Worm (Caenorhabditis elegans): ENCODE measurements around the gene cls-3.

ce11 chrIII:9177874-9178273 is 13.0 kb downstream of the cls-3 start:
- TF ChIP-seq med-1 (GFP tag; optimal IDR thresholded peaks at IDR 0.05; ENCODE audit: insufficient read depth) = no peak
- no peak for TF ChIP-seq ztf-23 (GFP tag; IDR thresholded peaks at IDR 0.05)

All from whole organism, midembryonic.